Fruit fly (Drosophila melanogaster) whole organism, adult: Measurements from ENCODE around the gene T48.

Experiments
- CG11617 ChIP-seq: fragments of 200-800 bp; sonication (Bioruptor generic); optimal IDR thresholded peaks from 2 replicates; lab custom pipeline; 2017; ENCODE audit warnings: mild to moderate bottlenecking, missing biosample characterization, missing genetic modification reagents, missing genetic modification characterization
- CG12768 ChIP-seq: fragments of 200-800 bp; sonication (Bioruptor generic); optimal IDR thresholded peaks from 2 replicates; lab custom pipeline; 2017; ENCODE audit warnings: missing biosample characterization, missing genetic modification characterization, mild to moderate bottlenecking, moderate library complexity, missing genetic modification reagents
- CG14711 ChIP-seq: fragments of 200-800 bp; sonication (Bioruptor generic); optimal IDR thresholded peaks from 2 replicates; lab custom pipeline; 2018; ENCODE audit warnings: missing biosample characterization, mild to moderate bottlenecking, missing genetic modification characterization, moderate library complexity
- CG1620 ChIP-seq: fragments of 200-800 bp; sonication (Bioruptor generic); optimal IDR thresholded peaks from 2 replicates; lab custom pipeline; 2016; ENCODE audit warnings: missing biosample characterization, missing genetic modification characterization
- CG33017 ChIP-seq: fragments of 200-800 bp; sonication (Bioruptor generic); optimal IDR thresholded peaks from 2 replicates; lab custom pipeline; 2018; ENCODE audit warnings: missing biosample characterization, mild to moderate bottlenecking, missing genetic modification characterization, moderate library complexity
- CG5204 ChIP-seq: fragments of 200-800 bp; sonication (Bioruptor generic); optimal IDR thresholded peaks from 2 replicates; lab custom pipeline; 2016; ENCODE audit warnings: missing biosample characterization, missing genetic modification characterization
- CG7045 ChIP-seq: fragments of 200-800 bp; sonication (Bioruptor generic); optimal IDR thresholded peaks from 2 replicates; lab custom pipeline; 2017; ENCODE audit warnings: missing biosample characterization, mild to moderate bottlenecking, missing genetic modification characterization
- CG7101 ChIP-seq: fragments of 200-800 bp; sonication (Bioruptor generic); optimal IDR thresholded peaks from 2 replicates; lab custom pipeline; 2018; ENCODE audit warnings: missing biosample characterization, mild to moderate bottlenecking, missing genetic modification characterization, moderate library complexity
- Clk ChIP-seq: fragments of 200-800 bp; sonication (Bioruptor generic); optimal IDR thresholded peaks from 2 replicates; lab custom pipeline; 2017; ENCODE audit warnings: missing biosample characterization, missing genetic modification characterization
- Crg-1 ChIP-seq: fragments of 200-800 bp; sonication (Bioruptor generic); optimal IDR thresholded peaks from 2 replicates; lab custom pipeline; 2016; ENCODE audit warnings: missing biosample characterization, missing genetic modification characterization
- Hr96 ChIP-seq: fragments of 200-800 bp; sonication (Bioruptor generic); optimal IDR thresholded peaks from 2 replicates; lab custom pipeline; 2016; ENCODE audit warnings: missing biosample characterization, missing genetic modification characterization
- Mnt ChIP-seq: fragments of 200-800 bp; sonication (Bioruptor generic); optimal IDR thresholded peaks from 2 replicates; lab custom pipeline; 2016; ENCODE audit warnings: missing biosample characterization, mild to moderate bottlenecking, missing genetic modification characterization
- bab1 ChIP-seq: fragments of 200-800 bp; sonication (Bioruptor generic); optimal IDR thresholded peaks from 3 replicates; lab custom pipeline; 2019; ENCODE audit warnings: missing biosample characterization, mild to moderate bottlenecking, missing genetic modification characterization, moderate library complexity
- cic ChIP-seq: fragments of 200-800 bp; sonication (Bioruptor generic); optimal IDR thresholded peaks from 2 replicates; lab custom pipeline; 2017; ENCODE audit warnings: missing biosample characterization, mild to moderate bottlenecking, missing genetic modification characterization, moderate library complexity
- cnc ChIP-seq, 2 experiments: fragments of >200 bp; optimal IDR thresholded peaks; 2 replicates each; lab custom pipeline; 2017
- kay ChIP-seq: fragments of 200-800 bp; sonication (Bioruptor generic); peaks from one replicate; lab custom pipeline; 2016; ENCODE audit warnings: missing biosample characterization, missing genetic modification characterization, borderline replicate concordance
- ovo ChIP-seq: fragments of 200-800 bp; sonication (Bioruptor generic); optimal IDR thresholded peaks from 2 replicates; lab custom pipeline; 2016; ENCODE audit warnings: missing biosample characterization, missing genetic modification characterization
- pad ChIP-seq: fragments of 200-800 bp; sonication (Bioruptor generic); optimal IDR thresholded peaks from 3 replicates; lab custom pipeline; 2017; ENCODE audit warnings: missing biosample characterization, missing genetic modification characterization, mild to moderate bottlenecking, moderate library complexity, missing genetic modification reagents
- tj ChIP-seq: fragments of 200-800 bp; sonication (Bioruptor generic); optimal IDR thresholded peaks from 3 replicates; lab custom pipeline; 2017; ENCODE audit warnings: missing biosample characterization, mild to moderate bottlenecking, missing genetic modification characterization, moderate library complexity
- toe ChIP-seq: fragments of 200-800 bp; sonication (Bioruptor generic); optimal IDR thresholded peaks from 2 replicates; lab custom pipeline; 2016; ENCODE audit warnings: missing biosample characterization, missing genetic modification characterization

T48 gene

dm6 chr3R:26952200-26952856 is 70.8 kb downstream of the T48 start:
- no peak for TF ChIP-seq tj (GFP tag; lab: Kevin White, UChicago)
- TF ChIP-seq ovo (GFP tag; lab: Kevin White, UChicago): no peak
- no peak for TF ChIP-seq CG1620 (GFP tag; lab: Kevin White, UChicago)
- TF ChIP-seq cic (GFP tag; lab: Kevin White, UChicago): no peak
- TF ChIP-seq CG33017: no peak
- no peak for TF ChIP-seq cnc (optimal IDR thresholded peaks at IDR 0.05; lab: Kevin White, UChicago)
- TF ChIP-seq Clk: no peak
- no peak for TF ChIP-seq Mnt
- no peak for TF ChIP-seq pad (GFP tag; lab: Kevin White, UChicago)
- TF ChIP-seq CG11617 (GFP tag; lab: Kevin White, UChicago): no peak
- TF ChIP-seq CG5204 (GFP tag; lab: Kevin White, UChicago): no peak
- TF ChIP-seq Hr96: no peak
- TF ChIP-seq toe (GFP tag; lab: Kevin White, UChicago): no peak

- TF ChIP-seq tj (GFP tag; lab: Kevin White, UChicago) (no peak), CG5204 (GFP tag; lab: Kevin White, UChicago) (no peak), bab1 (GFP tag; lab: Kevin White, UChicago) (no peak), cnc (optimal IDR thresholded peaks at IDR 0.05; lab: Kevin White, UChicago) (no peak), Clk (no peak), kay (GFP tag; lab: Kevin White, UChicago) (no peak)
Observed at dm6 chr3R:26952857-26953477, 71.4 kb downstream of the T48 start.

- TF ChIP-seq cic (GFP tag; lab: Kevin White, UChicago): no peak
- TF ChIP-seq CG11617 (GFP tag; lab: Kevin White, UChicago): peak; percentile 51
- TF ChIP-seq CG12768: no peak
- TF ChIP-seq Mnt: peak; percentile 35
- TF ChIP-seq toe (GFP tag; lab: Kevin White, UChicago): peak; percentile 45
- TF ChIP-seq CG33017: peak; percentile 40
- TF ChIP-seq cnc (optimal IDR thresholded peaks at IDR 0.05; lab: Kevin White, UChicago): no peak
- peak; percentile 35 for TF ChIP-seq CG7045
- no peak for TF ChIP-seq kay (GFP tag; lab: Kevin White, UChicago)
- TF ChIP-seq CG14711 (tag; lab: Kevin White, UChicago): peak; percentile 85
- peak; percentile 80 for TF ChIP-seq Hr96
- TF ChIP-seq ovo (GFP tag; lab: Kevin White, UChicago): no peak
- peak; percentile 70 for TF ChIP-seq tj (GFP tag; lab: Kevin White, UChicago)
- TF ChIP-seq CG1620 (GFP tag; lab: Kevin White, UChicago): peak; percentile 92
- peak; percentile 82 for TF ChIP-seq CG7101
- peak; percentile 73 for TF ChIP-seq pad (GFP tag; lab: Kevin White, UChicago)
- peak; percentile 35 for TF ChIP-seq Clk
- peak; percentile 91 for TF ChIP-seq Crg-1 (GFP tag; lab: Kevin White, UChicago)
- TF ChIP-seq bab1 (GFP tag; lab: Kevin White, UChicago): peak; percentile 99
- peak; percentile 48 for TF ChIP-seq CG5204 (GFP tag; lab: Kevin White, UChicago)
Observed at dm6 chr3R:26953478-26953874, 71.9 kb downstream of the T48 start.

- TF ChIP-seq pad (GFP tag; lab: Kevin White, UChicago) (peak; percentile 4), tj (GFP tag; lab: Kevin White, UChicago) (peak; percentile 33), CG14711 (tag; lab: Kevin White, UChicago) (peak; percentile 72), kay (GFP tag; lab: Kevin White, UChicago) (no peak), CG11617 (GFP tag; lab: Kevin White, UChicago) (no peak), cnc (optimal IDR thresholded peaks at IDR 0.05; lab: Kevin White, UChicago) (no peak), Hr96 (no peak), CG33017 (no peak), CG7101 (peak; percentile 35)
Observed at dm6 chr3R:26954020-26954672, 72.6 kb downstream of the T48 start.

dm6 chr3R:26955527-26955926 is 74.0 kb downstream of the T48 start:
- TF ChIP-seq CG7101 (no peak), CG14711 (tag; lab: Kevin White, UChicago) (no peak), Hr96 (no peak), kay (GFP tag; lab: Kevin White, UChicago) (no peak), cnc (optimal IDR thresholded peaks at IDR 0.05; lab: Kevin White, UChicago) (no peak), CG33017 (no peak), pad (GFP tag; lab: Kevin White, UChicago) (no peak), Crg-1 (GFP tag; lab: Kevin White, UChicago) (no peak), bab1 (GFP tag; lab: Kevin White, UChicago) (no peak), CG12768 (no peak), Mnt (no peak), Clk (no peak), ovo (GFP tag; lab: Kevin White, UChicago) (no peak), CG1620 (GFP tag; lab: Kevin White, UChicago) (no peak), CG7045 (no peak)
